Fruit fly (Drosophila melanogaster): Measurements from ENCODE around the gene PVRAP.

dm6 chr3L:6036811-6037210 is 39.8 kb downstream of the PVRAP start, which contains the start of gene CG6462:
- TF ChIP-seq CG7045 (GFP tag; optimal IDR thresholded peaks at IDR 0.05) (no peak), tj (GFP tag; optimal IDR thresholded peaks at IDR 0.05) (no peak), ovo (GFP tag; optimal IDR thresholded peaks at IDR 0.05) (no peak), CG5204 (GFP tag; optimal IDR thresholded peaks at IDR 0.05) (no peak), Crg-1 (GFP tag; optimal IDR thresholded peaks at IDR 0.05) (no peak), CG33017 (tag; optimal IDR thresholded peaks at IDR 0.05) (no peak), CG14711 (tag; optimal IDR thresholded peaks at IDR 0.05) (no peak)
